Fruit fly (Drosophila melanogaster): ENCODE measurements around the gene CG32191.
A peak's percentile ranks its signal among the peaks of the same experiment; 100 is the strongest.

Gene CG32191

dm6 chr3L:17802107-17802506 is 6.8 kb downstream of the CG32191 start, which contains the start of gene NUCB1 (continued):
- TF ChIP-seq sd (tag; optimal IDR thresholded peaks at IDR 0.05) (no peak), Spps (tag; optimal IDR thresholded peaks at IDR 0.05) (peak; percentile 21), Adf1 (GFP tag; IDR thresholded peaks at IDR 0.05) (no peak), CG2129 (GFP tag; IDR thresholded peaks at IDR 0.05; ENCODE audit: partially characterized antibody) (no peak), CG7372 (GFP tag; IDR thresholded peaks at IDR 0.05) (no peak), CG11456 (GFP tag; IDR thresholded peaks at IDR 0.05) (peak; percentile 56; the same call in 1 of the 3 replicates), CG16779 (GFP tag; IDR thresholded peaks at IDR 0.05) (0 out of 2 replicates have a peak, but pooled peaks have one; percentile 22), twi (tag; optimal IDR thresholded peaks at IDR 0.05) (peak; percentile 27), CG8359 (GFP tag; optimal IDR thresholded peaks at IDR 0.05; ENCODE audit: borderline replicate concordance) (no peak), nau (GFP tag; optimal IDR thresholded peaks at IDR 0.05) (no peak), pzg (GFP tag; optimal IDR thresholded peaks at IDR 0.05) (peak; percentile 98), az2 (GFP tag; optimal IDR thresholded peaks at IDR 0.05) (no peak), CG2678 (tag; optimal IDR thresholded peaks at IDR 0.05) (no peak), Nf-YA (GFP tag; IDR thresholded peaks at IDR 0.05) (no peak), knrl (GFP tag; IDR thresholded peaks at IDR 0.05; ENCODE audit: partially characterized antibody) (peak; percentile 26; the same call in 1 of the 3 replicates), CG14965 (GFP tag; optimal IDR thresholded peaks at IDR 0.05; ENCODE audit: borderline replicate concordance) (no peak), tap (tag; optimal IDR thresholded peaks at IDR 0.05) (no peak), sqz (GFP tag; optimal IDR thresholded peaks at IDR 0.05) (no peak), shn (GFP tag; optimal IDR thresholded peaks at IDR 0.05) (peak; percentile 52), ken (GFP tag; IDR thresholded peaks at IDR 0.05) (no peak), h (optimal IDR thresholded peaks at IDR 0.05) (no peak), ash1 (GFP tag; optimal IDR thresholded peaks at IDR 0.05) (no peak), corto (GFP tag; optimal IDR thresholded peaks at IDR 0.05) (no peak), CG6813 (GFP tag; optimal IDR thresholded peaks at IDR 0.05) (peak; percentile 16), CG10366 (GFP tag; IDR thresholded peaks at IDR 0.05) (peak; percentile 12; the same call in 1 of the 2 replicates), CG34422 (GFP tag; IDR thresholded peaks at IDR 0.05) (no peak), CG17359 (tag; optimal IDR thresholded peaks at IDR 0.05) (no peak), vfl (GFP tag; optimal IDR thresholded peaks at IDR 0.05) (peak; percentile 29), CG34224 (GFP tag; IDR thresholded peaks at IDR 0.05; ENCODE audit: partially characterized antibody) (peak; percentile 21; the same call in 1 of the 3 replicates), Ravus (GFP tag; IDR thresholded peaks at IDR 0.05) (no peak), Hr39 (optimal IDR thresholded peaks at IDR 0.05) (no peak), Jarid2 (GFP tag; optimal IDR thresholded peaks at IDR 0.05) (peak; percentile 69), CG12071 (GFP tag; optimal IDR thresholded peaks at IDR 0.05) (no peak), Usf (GFP tag; optimal IDR thresholded peaks at IDR 0.05) (no peak), tna (GFP tag; IDR thresholded peaks at IDR 0.05; ENCODE audit: partially characterized antibody) (no peak; the same call in 1 of the 2 replicates), CG15073 (GFP tag; optimal IDR thresholded peaks at IDR 0.05) (no peak), CG7786 (GFP tag; optimal IDR thresholded peaks at IDR 0.05) (peak; percentile 7), luna (GFP tag; optimal IDR thresholded peaks at IDR 0.05) (peak; percentile 26), Dek (tag; optimal IDR thresholded peaks at IDR 0.05) (no peak), gt (GFP tag; IDR thresholded peaks at IDR 0.05) (no peak), CG2120 (GFP tag; optimal IDR thresholded peaks at IDR 0.05) (peak; percentile 70), HmgD (GFP tag; optimal IDR thresholded peaks at IDR 0.05) (peak; percentile 72), CG7271 (tag; optimal IDR thresholded peaks at IDR 0.05) (peak; percentile 26), CG14441 (GFP tag; IDR thresholded peaks at IDR 0.05) (no peak), CG5953 (GFP tag; IDR thresholded peaks at IDR 0.05) (no peak), pan (optimal IDR thresholded peaks at IDR 0.05) (no peak), pan (GFP tag; optimal IDR thresholded peaks at IDR 0.05 in 1 of 2, IDR thresholded peaks at IDR 0.05 in 1 of 2) (peak in 1 of 2 experiments; percentile 40), sisA (GFP tag; IDR thresholded peaks at IDR 0.05) (no peak), CG6175 (GFP tag; IDR thresholded peaks at IDR 0.05) (no peak; the same call in 2 of the 3 replicates), nom (GFP tag; optimal IDR thresholded peaks at IDR 0.05) (no peak), gfzf (GFP tag; optimal IDR thresholded peaks at IDR 0.05) (peak; percentile 97)

All from whole organism, embryonic.